Worm (Caenorhabditis elegans) whole organism, late embryonic: Measurements from ENCODE around the gene F58A3.3.

Source experiments
- C38D4.7 ChIP-seq: fragments of 200-800 bp; sonication (Bioruptor generic); optimal IDR thresholded peaks from 2 replicates; lab custom pipeline; 2018; ENCODE audit warnings: mild to moderate bottlenecking, missing genetic modification characterization, moderate library complexity, missing compliant biosample characterization
- F13H6.1 ChIP-seq: sonication (generic microtip); optimal IDR thresholded peaks from 2 replicates; lab custom pipeline; 2016; ENCODE audit warnings: missing genetic modification characterization, missing compliant biosample characterization
- K02D7.2 ChIP-seq: sonication (generic microtip); optimal IDR thresholded peaks from 2 replicates; lab custom pipeline; 2017; ENCODE audit warnings: mild to moderate bottlenecking, missing genetic modification characterization, missing compliant biosample characterization
- T23F11.4 ChIP-seq: fragments of 200-800 bp; sonication (Bioruptor generic); optimal IDR thresholded peaks from 2 replicates; lab custom pipeline; 2018; ENCODE audit warnings: mild to moderate bottlenecking, missing genetic modification characterization, missing compliant biosample characterization
- ahr-1 ChIP-seq: sonication (generic microtip); optimal IDR thresholded peaks from 2 replicates; lab custom pipeline; 2016; ENCODE audit warnings: missing genetic modification characterization, missing compliant biosample characterization
- ceh-19 ChIP-seq: fragments of 200-800 bp; sonication (Bioruptor generic); optimal IDR thresholded peaks from 2 replicates; lab custom pipeline; 2018; ENCODE audit warnings: mild to moderate bottlenecking, missing genetic modification characterization, missing compliant biosample characterization
- ceh-2 ChIP-seq: sonication (generic microtip); optimal IDR thresholded peaks from 2 replicates; lab custom pipeline; 2016; ENCODE audit warnings: missing genotype, missing genetic modification characterization, missing compliant biosample characterization
- ceh-31 ChIP-seq: sonication (generic microtip); optimal IDR thresholded peaks from 2 replicates; lab custom pipeline; 2016; ENCODE audit warnings: missing genetic modification characterization, missing compliant biosample characterization
- ceh-34 ChIP-seq: sonication (generic microtip); optimal IDR thresholded peaks from 2 replicates; lab custom pipeline; 2016; ENCODE audit warnings: mild to moderate bottlenecking, missing genetic modification characterization, missing compliant biosample characterization
- ceh-6 ChIP-seq: fragments of 200-800 bp; sonication (Bioruptor generic); optimal IDR thresholded peaks from 2 replicates; lab custom pipeline; 2018; ENCODE audit warnings: mild to moderate bottlenecking, missing genetic modification characterization, missing compliant biosample characterization
- ceh-9 ChIP-seq: sonication (generic microtip); optimal IDR thresholded peaks from 2 replicates; lab custom pipeline; 2016; ENCODE audit warnings: mild to moderate bottlenecking, missing genetic modification characterization, inconsistent platforms, missing compliant biosample characterization
- dve-1 ChIP-seq: sonication (generic microtip); optimal IDR thresholded peaks from 2 replicates; lab custom pipeline; 2017; ENCODE audit warnings: antibody characterized with exemption, mild to moderate bottlenecking, missing genetic modification characterization, missing compliant biosample characterization
- elt-2 ChIP-seq: sonication (generic microtip); optimal IDR thresholded peaks from 2 replicates; lab custom pipeline; 2016; ENCODE audit warnings: missing genetic modification reagents, missing genetic modification characterization, missing compliant biosample characterization
- elt-4 ChIP-seq: sonication (generic microtip); optimal IDR thresholded peaks from 2 replicates; lab custom pipeline; 2016; ENCODE audit warnings: missing genetic modification characterization, missing compliant biosample characterization
- eyg-1 ChIP-seq: sonication (generic microtip); optimal IDR thresholded peaks from 2 replicates; lab custom pipeline; 2016; ENCODE audit warnings: missing genotype, missing genetic modification characterization, missing compliant biosample characterization
- fkh-6 ChIP-seq: sonication (generic microtip); optimal IDR thresholded peaks from 2 replicates; lab custom pipeline; 2016; ENCODE audit warnings: missing genetic modification characterization, missing compliant biosample characterization
- gmeb-2 ChIP-seq: sonication (generic microtip); optimal IDR thresholded peaks from 2 replicates; lab custom pipeline; 2016; ENCODE audit warnings: missing genetic modification characterization, inconsistent platforms, missing compliant biosample characterization
- hlh-13 ChIP-seq: fragments of 200-800 bp; sonication (Bioruptor generic); optimal IDR thresholded peaks from 2 replicates; lab custom pipeline; 2018; ENCODE audit warnings: mild to moderate bottlenecking, missing genetic modification characterization, missing compliant biosample characterization
- hlh-15 ChIP-seq: sonication (generic microtip); optimal IDR thresholded peaks from 2 replicates; lab custom pipeline; 2016; ENCODE audit warnings: missing genetic modification characterization, missing compliant biosample characterization
- hlh-30 ChIP-seq: sonication (generic microtip); optimal IDR thresholded peaks from 2 replicates; lab custom pipeline; 2017; ENCODE audit warnings: antibody characterized with exemption, missing genetic modification characterization, missing compliant biosample characterization; ENCODE audit not compliant: insufficient read depth
- hlh-8 ChIP-seq: sonication (generic microtip); optimal IDR thresholded peaks from 2 replicates; lab custom pipeline; 2016; ENCODE audit warnings: missing genotype, missing genetic modification characterization, missing compliant biosample characterization
- lim-6 ChIP-seq: sonication (generic microtip); optimal IDR thresholded peaks from 2 replicates; lab custom pipeline; 2016; ENCODE audit warnings: missing genetic modification characterization, missing compliant biosample characterization
- lin-11 ChIP-seq: fragments of 200-800 bp; sonication (Bioruptor generic); optimal IDR thresholded peaks from 2 replicates; lab custom pipeline; 2018; ENCODE audit warnings: mild to moderate bottlenecking, missing genetic modification characterization, missing compliant biosample characterization
- madf-2 ChIP-seq: sonication (generic microtip); optimal IDR thresholded peaks from 2 replicates; lab custom pipeline; 2017; ENCODE audit warnings: missing genetic modification characterization, missing compliant biosample characterization
- mec-3 ChIP-seq: sonication (generic microtip); optimal IDR thresholded peaks from 2 replicates; lab custom pipeline; 2016; ENCODE audit warnings: borderline replicate concordance, missing genetic modification characterization, missing compliant biosample characterization
- nfya-1 ChIP-seq: sonication (generic microtip); optimal IDR thresholded peaks from 2 replicates; lab custom pipeline; 2017; ENCODE audit warnings: missing genetic modification characterization, mild to moderate bottlenecking, missing compliant biosample characterization, antibody characterized with exemption, moderate library complexity
- npax-4 ChIP-seq: sonication (generic microtip); optimal IDR thresholded peaks from 2 replicates; lab custom pipeline; 2016; ENCODE audit warnings: missing genetic modification characterization, missing compliant biosample characterization
- odd-2 ChIP-seq: sonication (generic microtip); optimal IDR thresholded peaks from 2 replicates; lab custom pipeline; 2017; ENCODE audit warnings: antibody characterized with exemption, mild to moderate bottlenecking, missing genetic modification characterization, missing compliant biosample characterization
- pha-2 ChIP-seq: sonication (generic microtip); optimal IDR thresholded peaks from 2 replicates; lab custom pipeline; 2017; ENCODE audit warnings: mild to moderate bottlenecking, missing genetic modification characterization, missing compliant biosample characterization
- pha-4 ChIP-seq: fragments of 150-350 bp; optimal IDR thresholded peaks from 2 replicates; lab custom pipeline; 2018; ENCODE audit warnings: missing biosample characterization, missing genetic modification reagents, missing genetic modification characterization
- pqm-1 ChIP-seq: sonication (generic microtip); optimal IDR thresholded peaks from 2 replicates; lab custom pipeline; 2016; ENCODE audit warnings: missing genetic modification characterization, missing compliant biosample characterization
- ref-2 ChIP-seq: sonication (generic microtip); optimal IDR thresholded peaks from 2 replicates; lab custom pipeline; 2016; ENCODE audit warnings: missing genetic modification characterization, missing compliant biosample characterization
- sdc-2 ChIP-seq: sonication (generic microtip); optimal IDR thresholded peaks from 2 replicates; lab custom pipeline; 2016; ENCODE audit warnings: missing genotype, missing genetic modification characterization, missing compliant biosample characterization
- sox-2 ChIP-seq: fragments of 200-800 bp; sonication (Bioruptor generic); IDR thresholded peaks from 2 replicates; pipeline ENCODE4 v1.3.6; 2022; ENCODE audit warnings: missing genetic modification reagents, missing genetic modification characterization, missing compliant biosample characterization
- syd-9 ChIP-seq: sonication (generic microtip); optimal IDR thresholded peaks from 2 replicates; lab custom pipeline; 2016; ENCODE audit warnings: mild to moderate bottlenecking, missing genetic modification characterization, moderate library complexity, missing compliant biosample characterization
- tbx-2 ChIP-seq: sonication (generic microtip); optimal IDR thresholded peaks from 2 replicates; lab custom pipeline; 2016; ENCODE audit warnings: missing genetic modification characterization, missing compliant biosample characterization
- tbx-7 ChIP-seq: sonication (generic microtip); optimal IDR thresholded peaks from 2 replicates; lab custom pipeline; 2016; ENCODE audit warnings: missing genotype, missing genetic modification characterization, missing compliant biosample characterization
- unc-3 ChIP-seq, 2 experiments: fragments of 200-800 bp in 1 of 2; sonication (Bioruptor generic) in 1 of 2; sonication (generic microtip) in 1 of 2; conservative IDR thresholded peaks in 1 of 2; optimal IDR thresholded peaks in 1 of 2; 2 replicates each; pipeline versions ENCODE4 v1.3.6 to Lab custom; 2016 to 2022; ENCODE audit warnings: missing compliant biosample characterization in 2 of 2, missing genetic modification characterization in 2 of 2, missing genetic modification reagents in 1 of 2
- unc-55 ChIP-seq: sonication (generic microtip); optimal IDR thresholded peaks from 2 replicates; lab custom pipeline; 2017; ENCODE audit warnings: missing biosample characterization, missing genetic modification reagents, missing genetic modification characterization
- unc-86 ChIP-seq: sonication (generic microtip); optimal IDR thresholded peaks from 2 replicates; lab custom pipeline; 2016; ENCODE audit warnings: missing genetic modification characterization, missing compliant biosample characterization

The F58A3.3 gene

ce11 chrX:10989286-10989685 lies 23.2 kb upstream of the F58A3.3 start:
- no peak for TF ChIP-seq elt-2 (tag; lab: Kevin White, UChicago)
- TF ChIP-seq sdc-2 (tag; lab: Kevin White, UChicago) = no peak
- no peak for TF ChIP-seq unc-86 (tag; lab: Kevin White, UChicago)
- no peak for TF ChIP-seq F13H6.1
- TF ChIP-seq hlh-13 (GFP tag; lab: Kevin White, UChicago) = no peak
- no peak for TF ChIP-seq pha-2 (tag; lab: Kevin White, UChicago)
- no peak for TF ChIP-seq syd-9
- no peak for TF ChIP-seq ceh-19 (GFP tag; lab: Kevin White, UChicago)
- TF ChIP-seq ceh-6 (GFP tag; lab: Kevin White, UChicago) = no peak
- no peak for TF ChIP-seq ahr-1
- TF ChIP-seq elt-4 (tag; lab: Kevin White, UChicago) = no peak
- no peak for TF ChIP-seq unc-55 (GFP tag; lab: Kevin White, UChicago)
- TF ChIP-seq K02D7.2 = no peak
- TF ChIP-seq ceh-34 (tag; lab: Kevin White, UChicago) = no peak
- TF ChIP-seq pqm-1 (tag; lab: Kevin White, UChicago) = no peak
- no peak for TF ChIP-seq hlh-15
- TF ChIP-seq ref-2 (tag; lab: Kevin White, UChicago) = no peak
- TF ChIP-seq tbx-7 = no peak
- TF ChIP-seq hlh-8 (tag; lab: Kevin White, UChicago) = no peak

ce11 chrX:10990159-10990854 lies 22.1 kb upstream of the F58A3.3 start:
- no peak for TF ChIP-seq odd-2 (tag; lab: Kevin White, UChicago)
- peak; percentile 69 for TF ChIP-seq tbx-2 (tag; lab: Kevin White, UChicago)
- TF ChIP-seq T23F11.4 (GFP tag; lab: Kevin White, UChicago) = no peak
- no peak for TF ChIP-seq mec-3
- TF ChIP-seq ahr-1 = no peak
- no peak for TF ChIP-seq lim-6
- TF ChIP-seq sox-2 (GFP tag; lab: Robert Waterston, UW) = peak; percentile 67
- TF ChIP-seq ref-2 (tag; lab: Kevin White, UChicago) = peak; percentile 78
- no peak for TF ChIP-seq ceh-9 (tag; lab: Kevin White, UChicago)
- peak; percentile 20 for TF ChIP-seq fkh-6 (tag; lab: Kevin White, UChicago)
- TF ChIP-seq hlh-30 (tag; lab: Kevin White, UChicago) = no peak
- TF ChIP-seq F13H6.1 = no peak
- peak; percentile 40 for TF ChIP-seq ceh-2 (tag; lab: Kevin White, UChicago)
- TF ChIP-seq lin-11 (tag; lab: Kevin White, UChicago) = no peak
- TF ChIP-seq syd-9 = peak; percentile 14
- no peak for TF ChIP-seq madf-2
- TF ChIP-seq eyg-1 (tag; lab: Kevin White, UChicago) = no peak
- peak; percentile 52 for TF ChIP-seq sdc-2 (tag; lab: Kevin White, UChicago)
- no peak for TF ChIP-seq pha-4 (tag; lab: Kevin White, UChicago)
- no peak for TF ChIP-seq dve-1 (tag; lab: Kevin White, UChicago)
- peak; percentile 23 for TF ChIP-seq nfya-1
- peak; percentile 64 for TF ChIP-seq ceh-31
- no peak for TF ChIP-seq npax-4 (tag; lab: Kevin White, UChicago)
- TF ChIP-seq C38D4.7 (GFP tag; lab: Kevin White, UChicago) = no peak
- no peak for TF ChIP-seq K02D7.2
- no peak for TF ChIP-seq unc-3 (GFP tag; conservative IDR thresholded peaks at IDR 0.05; lab: Robert Waterston, UW)
- no peak for TF ChIP-seq unc-3 (tag; optimal IDR thresholded peaks at IDR 0.05; lab: Kevin White, UChicago)
- TF ChIP-seq gmeb-2 (tag; lab: Kevin White, UChicago) = no peak
- no peak for TF ChIP-seq ceh-19 (GFP tag; lab: Kevin White, UChicago)
- no peak for TF ChIP-seq pha-2 (tag; lab: Kevin White, UChicago)
- TF ChIP-seq, all 69 proteins: peak for 9
